Worm (Caenorhabditis elegans): ENCODE results near the gene rpl-23.

DNA sequence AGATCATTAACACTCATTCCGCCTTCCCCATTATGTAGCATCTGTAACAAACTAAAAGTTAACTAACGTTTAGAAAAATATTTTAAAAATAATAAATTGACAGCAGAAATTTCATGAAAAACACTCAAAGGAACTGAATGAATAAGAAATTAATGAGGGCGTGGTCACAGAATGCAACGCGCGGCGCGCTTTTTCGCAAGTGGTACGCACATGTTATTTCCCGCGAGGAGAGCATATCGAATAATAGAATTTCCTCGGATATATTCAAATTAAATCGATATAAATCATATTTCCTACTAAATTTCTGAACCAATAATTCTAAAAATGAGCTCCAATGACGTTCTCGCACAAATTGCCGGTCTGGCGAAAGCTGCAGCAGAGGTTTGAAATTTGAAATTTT is 13.2 kb downstream of the rpl-23 start, which contains the start of the genes abi-1 and arle-14:
- TF ChIP-seq unc-62 (GFP tag; optimal IDR thresholded peaks at IDR 0.05) = no peak
- no peak for TF ChIP-seq aly-2 (tag; optimal IDR thresholded peaks at IDR 0.05)
- TF ChIP-seq pha-4 (tag; optimal IDR thresholded peaks at IDR 0.05) = peak; percentile 39
- no peak for TF ChIP-seq elt-2 (tag; optimal IDR thresholded peaks at IDR 0.05)
- TF ChIP-seq ama-1 (optimal IDR thresholded peaks at IDR 0.05) = no peak
- TF ChIP-seq ceh-28 (tag; optimal IDR thresholded peaks at IDR 0.05) = no peak
- no peak for TF ChIP-seq sea-2 (GFP tag; optimal IDR thresholded peaks at IDR 0.05)
- no peak for TF ChIP-seq nhr-28 (tag; optimal IDR thresholded peaks at IDR 0.05)
- TF ChIP-seq snpc-4 (tag; optimal IDR thresholded peaks at IDR 0.05) = no peak
- no peak for TF ChIP-seq ztf-11 (tag; optimal IDR thresholded peaks at IDR 0.05)
- no peak for TF ChIP-seq ztf-4 (tag; optimal IDR thresholded peaks at IDR 0.05)
- TF ChIP-seq skn-1 (tag; optimal IDR thresholded peaks at IDR 0.05) = no peak
